Worm (Caenorhabditis elegans) whole organism, mixed stage, embryonic: ENCODE measurements around the gene C36C9.11.

Experiments used
- blmp-1 ChIP-seq: fragments of 150-350 bp; optimal IDR thresholded peaks from 2 replicates; lab custom pipeline; 2014; ENCODE audit warnings: missing biosample characterization, missing genetic modification characterization
- ceh-83 ChIP-seq: fragments of 200-800 bp; sonication (Bioruptor generic); optimal IDR thresholded peaks from 2 replicates; lab custom pipeline; 2018; ENCODE audit warnings: mild to moderate bottlenecking, missing genetic modification characterization, missing compliant biosample characterization
- snpc-4 ChIP-seq: fragments of 150-350 bp; optimal IDR thresholded peaks from 2 replicates; lab custom pipeline; 2014; ENCODE audit warnings: missing biosample characterization, missing genetic modification characterization
- unc-62 ChIP-seq: fragments of 150-350 bp; optimal IDR thresholded peaks from 2 replicates; lab custom pipeline; 2014; ENCODE audit warnings: missing biosample characterization, missing genetic modification reagents, missing genetic modification characterization

DNA sequence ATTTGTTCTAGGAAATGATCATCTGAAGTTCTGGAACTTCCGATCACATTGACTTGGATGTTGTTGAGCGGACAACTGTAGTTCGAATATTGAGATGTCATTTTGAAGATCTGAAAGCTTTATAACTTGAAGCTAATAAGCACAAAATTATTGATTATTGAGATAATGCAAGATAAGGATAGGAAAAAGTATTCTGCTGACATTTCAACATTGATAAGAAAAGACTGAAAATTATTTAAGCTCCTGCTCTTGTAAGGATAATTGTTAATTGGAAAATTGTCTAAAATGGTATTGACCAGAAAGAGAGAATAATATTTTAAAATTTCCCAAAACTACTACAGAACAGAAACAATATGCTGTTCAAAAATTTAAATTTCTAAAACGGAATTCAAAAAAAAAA lies 13.1 kb upstream of the C36C9.11 start, which contains the start of gene tbx-31:
- TF ChIP-seq ceh-83 (GFP tag; lab: Kevin White, UChicago) (no peak), blmp-1 (no peak), unc-62 (GFP tag; lab: Kevin White, UChicago) (no peak), snpc-4 (tag; lab: Kevin White, UChicago) (no peak)
